Worm (Caenorhabditis elegans) whole organism, L3 larva: ENCODE measurements around the gene meg-2.
A peak's percentile ranks its signal among the peaks of the same experiment; 100 is the strongest.

Source experiments
- R02D3.7 ChIP-seq: fragments of 150-350 bp; optimal IDR thresholded peaks from 2 replicates; lab custom pipeline; 2014; ENCODE audit warnings: missing biosample characterization, missing genetic modification characterization
- aly-2 ChIP-seq: fragments of 150-350 bp; optimal IDR thresholded peaks from 2 replicates; lab custom pipeline; 2014; ENCODE audit warnings: missing biosample characterization, missing genetic modification characterization
- ama-1 ChIP-seq: fragments of 150-350 bp; optimal IDR thresholded peaks from 2 replicates; lab custom pipeline; 2018
- ceh-28 ChIP-seq: fragments of 150-350 bp; optimal IDR thresholded peaks from 2 replicates; lab custom pipeline; 2014; ENCODE audit warnings: missing biosample characterization, missing genetic modification reagents, missing genetic modification characterization
- ceh-82 ChIP-seq: fragments of 150-350 bp; optimal IDR thresholded peaks from 2 replicates; lab custom pipeline; 2014; ENCODE audit warnings: missing biosample characterization, missing genetic modification characterization
- ceh-9 ChIP-seq: sonication (generic microtip); optimal IDR thresholded peaks from 2 replicates; lab custom pipeline; 2018; ENCODE audit warnings: missing biosample characterization, missing genetic modification characterization
- daf-12 ChIP-seq: fragments of 150-350 bp; optimal IDR thresholded peaks from 2 replicates; lab custom pipeline; 2014; ENCODE audit warnings: missing biosample characterization, missing genetic modification reagents, missing genetic modification characterization
- egl-27 ChIP-seq: sonication (generic microtip); optimal IDR thresholded peaks from 4 replicates; lab custom pipeline; 2017; ENCODE audit warnings: missing biosample characterization, missing genetic modification reagents, missing genetic modification characterization
- egl-5 ChIP-seq: fragments of 150-350 bp; optimal IDR thresholded peaks from 2 replicates; lab custom pipeline; 2017; ENCODE audit warnings: missing biosample characterization, missing genetic modification reagents, missing genetic modification characterization, inconsistent platforms
- elt-1 ChIP-seq: fragments of 150-350 bp; optimal IDR thresholded peaks from 2 replicates; lab custom pipeline; 2014; ENCODE audit warnings: missing biosample characterization, missing genetic modification characterization
- elt-2 ChIP-seq: sonication (generic microtip); optimal IDR thresholded peaks from 2 replicates; lab custom pipeline; 2016; ENCODE audit warnings: missing genetic modification reagents, mild to moderate bottlenecking, missing genetic modification characterization, missing compliant biosample characterization
- fkh-10 ChIP-seq: sonication (generic microtip); optimal IDR thresholded peaks from 2 replicates; lab custom pipeline; 2017; ENCODE audit warnings: missing biosample characterization, missing genetic modification reagents, missing genetic modification characterization
- fkh-2 ChIP-seq: fragments of 150-350 bp; optimal IDR thresholded peaks from 2 replicates; lab custom pipeline; 2014; ENCODE audit warnings: missing biosample characterization, missing genetic modification reagents, missing genetic modification characterization
- hmg-11 ChIP-seq: sonication (generic microtip); optimal IDR thresholded peaks from 2 replicates; lab custom pipeline; 2016; ENCODE audit warnings: missing genetic modification characterization, missing compliant biosample characterization
- jun-1 ChIP-seq: fragments of 150-350 bp; optimal IDR thresholded peaks from 2 replicates; lab custom pipeline; 2014; ENCODE audit warnings: missing biosample characterization, missing genetic modification reagents, missing genetic modification characterization
- lin-39 ChIP-seq: fragments of 150-350 bp; optimal IDR thresholded peaks from 2 replicates; lab custom pipeline; 2018; ENCODE audit warnings: missing biosample characterization, missing genetic modification reagents, missing genetic modification characterization
- mml-1 ChIP-seq: fragments of 150-350 bp; sonication (generic microtip); optimal IDR thresholded peaks from 3 replicates; lab custom pipeline; 2014; ENCODE audit warnings: missing biosample characterization, missing genetic modification characterization
- nfya-1 ChIP-seq: sonication (generic microtip); optimal IDR thresholded peaks from 2 replicates; lab custom pipeline; 2017; ENCODE audit warnings: missing genetic modification characterization, mild to moderate bottlenecking, missing compliant biosample characterization, antibody characterized with exemption, moderate library complexity; ENCODE audit not compliant: insufficient read depth
- nhr-12 ChIP-seq: fragments of 150-350 bp; optimal IDR thresholded peaks from 2 replicates; lab custom pipeline; 2014; ENCODE audit warnings: missing biosample characterization, missing genetic modification characterization
- nhr-23 ChIP-seq: fragments of 150-350 bp; optimal IDR thresholded peaks from 2 replicates; lab custom pipeline; 2014; ENCODE audit warnings: missing biosample characterization, missing genetic modification reagents, missing genetic modification characterization
- nhr-25 ChIP-seq: sonication (generic microtip); optimal IDR thresholded peaks from 2 replicates; lab custom pipeline; 2017; ENCODE audit warnings: missing biosample characterization, missing genetic modification characterization
- nhr-43 ChIP-seq: sonication (generic microtip); optimal IDR thresholded peaks from 2 replicates; lab custom pipeline; 2016; ENCODE audit warnings: mild to moderate bottlenecking, missing genetic modification characterization, missing compliant biosample characterization; ENCODE audit not compliant: poor library complexity, severe bottlenecking
- pha-4 ChIP-seq: fragments of 150-350 bp; optimal IDR thresholded peaks from 2 replicates; lab custom pipeline; 2014; ENCODE audit warnings: missing biosample characterization, missing genetic modification reagents, missing genetic modification characterization
- pqm-1 ChIP-seq: fragments of 150-350 bp; optimal IDR thresholded peaks from 2 replicates; lab custom pipeline; 2017; ENCODE audit warnings: missing biosample characterization, missing genetic modification characterization, inconsistent platforms
- skn-1 ChIP-seq: fragments of 150-350 bp; optimal IDR thresholded peaks from 2 replicates; lab custom pipeline; 2014; ENCODE audit warnings: missing biosample characterization, missing genetic modification characterization
- snpc-4 ChIP-seq: fragments of 150-350 bp; optimal IDR thresholded peaks from 2 replicates; lab custom pipeline; 2014; ENCODE audit warnings: missing biosample characterization, missing genetic modification characterization
- unc-39 ChIP-seq: sonication (generic microtip); optimal IDR thresholded peaks from 4 replicates; lab custom pipeline; 2017; ENCODE audit warnings: missing biosample characterization, missing genetic modification characterization
- unc-62 ChIP-seq: fragments of 150-350 bp; sonication (generic microtip); optimal IDR thresholded peaks from 4 replicates; lab custom pipeline; 2014; ENCODE audit warnings: missing biosample characterization, missing genetic modification reagents, missing genetic modification characterization
- ztf-11 ChIP-seq: fragments of 150-350 bp; optimal IDR thresholded peaks from 2 replicates; lab custom pipeline; 2014; ENCODE audit warnings: missing biosample characterization, missing genetic modification characterization

Gene meg-2

ce11 chrX:13917121-13917755 is 8.7 kb downstream of the meg-2 start, which contains the start of gene ekl-5 (continued):
- peak; percentile 83 for TF ChIP-seq egl-5
- no peak for TF ChIP-seq mml-1 (tag; lab: Kevin White, UChicago)
- no peak for TF ChIP-seq ztf-11
- no peak for TF ChIP-seq fkh-2 (tag; lab: Kevin White, UChicago)
- no peak for TF ChIP-seq aly-2
- TF ChIP-seq nhr-43 = no peak
- TF ChIP-seq ceh-9 = no peak

ce11 chrX:13914289-13914688 is 11.6 kb downstream of the meg-2 start, which contains the start of gene Y26E6A.2:
Y26E6A.2 (minus strand) TSS chrX:13914389.
- TF ChIP-seq snpc-4 (tag; lab: Kevin White, UChicago) (no peak), nhr-12 (no peak), daf-12 (tag; lab: Kevin White, UChicago) (no peak), hmg-11 (tag; lab: Kevin White, UChicago) (peak; percentile 35)

ce11 chrX:13913641-13914040 is 12.3 kb downstream of the meg-2 start:
- no peak for TF ChIP-seq R02D3.7 (tag; lab: Kevin White, UChicago)
- TF ChIP-seq nfya-1 (tag; lab: Kevin White, UChicago) = peak; percentile 11

ce11 chrX:13909850-13910249 is 16.1 kb downstream of the meg-2 start, which contains the start of gene Y26E6A.3:
Y26E6A.3 (minus strand) TSS chrX:13909950.
- no peak for TF ChIP-seq ceh-82 (tag; lab: Kevin White, UChicago)

- TF ChIP-seq lin-39 (tag; lab: Kevin White, UChicago) = no peak
- no peak for TF ChIP-seq egl-27 (tag; lab: Kevin White, UChicago)
These were observed 22.2 kb downstream of the meg-2 start for ce11 chrX:13903769-13904168.

- no peak for TF ChIP-seq fkh-2 (tag; lab: Kevin White, UChicago)
- no peak for TF ChIP-seq pha-4 (tag; lab: Kevin White, UChicago)
- no peak for TF ChIP-seq fkh-10 (GFP tag; lab: Kevin White, UChicago)
- TF ChIP-seq ceh-9 = no peak
- no peak for TF ChIP-seq unc-62 (GFP tag; lab: Kevin White, UChicago)
- no peak for TF ChIP-seq elt-1 (tag; lab: Kevin White, UChicago)
- no peak for TF ChIP-seq egl-5
- TF ChIP-seq hmg-11 (tag; lab: Kevin White, UChicago) = no peak
- TF ChIP-seq ceh-82 (tag; lab: Kevin White, UChicago) = no peak
- TF ChIP-seq skn-1 (tag; lab: Kevin White, UChicago) = no peak
- no peak for TF ChIP-seq ama-1 (lab: Kevin White, UChicago)
- TF ChIP-seq ceh-28 (tag; lab: Kevin White, UChicago) = no peak
- TF ChIP-seq elt-2 (tag; lab: Kevin White, UChicago) = no peak
- no peak for TF ChIP-seq nhr-12
- TF ChIP-seq pqm-1 = no peak
- no peak for TF ChIP-seq nhr-25 (tag; lab: Kevin White, UChicago)
- no peak for TF ChIP-seq nfya-1 (tag; lab: Kevin White, UChicago)
- no peak for TF ChIP-seq snpc-4 (tag; lab: Kevin White, UChicago)
- no peak for TF ChIP-seq nhr-23 (tag; lab: Kevin White, UChicago)
These were observed 22.6 kb downstream of the meg-2 start, which contains the start of gene sra-39 for ce11 chrX:13903328-13903727. sra-39 (minus strand) TSS chrX:13903428.

ce11 chrX:13900047-13900446 is 25.9 kb downstream of the meg-2 start, which contains the start of gene sra-38:
sra-38 (minus strand) TSS chrX:13900147.
- TF ChIP-seq jun-1 (tag; lab: Kevin White, UChicago) (no peak), nhr-43 (no peak), unc-39 (tag; lab: Kevin White, UChicago) (no peak)
